Worm (Caenorhabditis elegans) whole organism, L1 larva: Measurements from ENCODE around the gene col-121.
A peak's percentile ranks its signal among the peaks of the same experiment; 100 is the strongest.

Experiments
- C34B4.2 ChIP-seq: sonication (generic microtip); optimal IDR thresholded peaks from 2 replicates; lab custom pipeline; 2017; ENCODE audit warnings: mild to moderate bottlenecking, missing genetic modification characterization, missing compliant biosample characterization
- ceh-88 ChIP-seq: fragments of 200-800 bp; sonication (Bioruptor generic); IDR thresholded peaks from 2 replicates; pipeline ENCODE4 v1.3.6; 2022; ENCODE audit warnings: missing genetic modification characterization, missing compliant biosample characterization
- efl-1 ChIP-seq, 4 experiments: fragments of 150-350 bp; optimal IDR thresholded peaks in 3 of 4; peaks in 1 of 4; 1 replicate in 1 of 4; 2 replicates in 3 of 4; lab custom pipeline; 2014; ENCODE audit warnings: missing biosample characterization in 2 of 4, missing genetic modification characterization in 2 of 4, missing genetic modification reagents in 2 of 4
- egl-13 ChIP-seq: sonication (generic microtip); optimal IDR thresholded peaks from 2 replicates; lab custom pipeline; 2016; ENCODE audit warnings: missing genotype, missing genetic modification reagents, missing genetic modification characterization, missing compliant biosample characterization
- mep-1 ChIP-seq: fragments of 150-350 bp; optimal IDR thresholded peaks from 2 replicates; lab custom pipeline; 2014; ENCODE audit warnings: missing biosample characterization, missing genetic modification characterization
- nhr-12 ChIP-seq: sonication (generic microtip); optimal IDR thresholded peaks from 2 replicates; lab custom pipeline; 2017; ENCODE audit warnings: missing biosample characterization, missing genetic modification characterization
- nhr-237 ChIP-seq: fragments of 150-350 bp; optimal IDR thresholded peaks from 2 replicates; lab custom pipeline; 2014; ENCODE audit warnings: missing biosample characterization, missing genetic modification characterization
- pag-3 ChIP-seq: sonication (generic microtip); optimal IDR thresholded peaks from 2 replicates; lab custom pipeline; 2017; ENCODE audit warnings: missing genetic modification characterization, mild to moderate bottlenecking, missing compliant biosample characterization, antibody characterized with exemption, borderline replicate concordance; ENCODE audit not compliant: insufficient read depth
- unc-62 ChIP-seq: fragments of 150-350 bp; optimal IDR thresholded peaks from 2 replicates; lab custom pipeline; 2014; ENCODE audit warnings: missing biosample characterization, missing genetic modification reagents, missing genetic modification characterization
- unc-86 ChIP-seq: sonication (generic microtip); optimal IDR thresholded peaks from 2 replicates; lab custom pipeline; 2016; ENCODE audit warnings: missing genetic modification characterization, missing compliant biosample characterization

- TF ChIP-seq efl-1 (optimal IDR thresholded peaks at IDR 0.05; lab: Kevin White, UChicago): no peak
- peak in 1 of 2 experiments; percentile 62 for TF ChIP-seq efl-1 (GFP tag; optimal IDR thresholded peaks at IDR 0.05 in 1 of 2; lab: Kevin White, UChicago)
- no peak for TF ChIP-seq unc-86 (tag; lab: Kevin White, UChicago)
- no peak for TF ChIP-seq ceh-88 (GFP tag; lab: Robert Waterston, UW)
- no peak for TF ChIP-seq egl-13 (tag; lab: Kevin White, UChicago)
- TF ChIP-seq nhr-237: no peak
- no peak for TF ChIP-seq mep-1
- no peak for TF ChIP-seq pag-3 (tag; lab: Kevin White, UChicago)
- no peak for TF ChIP-seq unc-62 (GFP tag; lab: Kevin White, UChicago)
- no peak for TF ChIP-seq nhr-12 (tag; lab: Kevin White, UChicago)
- no peak for TF ChIP-seq C34B4.2 (tag; lab: Kevin White, UChicago)
These were observed 26.4 kb upstream of the col-121 start, which contains the start of gene F56D5.9 for ce11 chrIV:9422408-9422807.
